Worm (Caenorhabditis elegans) whole organism, early embryonic: Measurements from ENCODE around the gene alg-4.
"Not testable (repeated sequence)": the region's sequence is repeated elsewhere in the genome, so short reads cannot be mapped to it uniquely, and the experiment has no call there.

Source experiments
- F13C5.2 ChIP-seq: sonication (generic microtip); optimal IDR thresholded peaks from 2 replicates; lab custom pipeline; 2017; ENCODE audit warnings: mild to moderate bottlenecking, missing genetic modification characterization, inconsistent platforms, missing compliant biosample characterization
- aly-1 ChIP-seq: sonication (generic microtip); optimal IDR thresholded peaks from 2 replicates; lab custom pipeline; 2016; ENCODE audit warnings: missing genetic modification characterization, missing compliant biosample characterization
- ama-1 ChIP-seq: fragments of 150-350 bp; optimal IDR thresholded peaks from 2 replicates; lab custom pipeline; 2014
- ceh-13 ChIP-seq: fragments of 200-800 bp; sonication (Bioruptor generic); optimal IDR thresholded peaks from 2 replicates; lab custom pipeline; 2018; ENCODE audit warnings: mild to moderate bottlenecking, missing genetic modification characterization, missing compliant biosample characterization
- ceh-36 ChIP-seq: sonication (generic microtip); optimal IDR thresholded peaks from 2 replicates; lab custom pipeline; 2016; ENCODE audit warnings: missing genetic modification characterization, inconsistent platforms, missing compliant biosample characterization
- flt-1 ChIP-seq: fragments of 200-800 bp; sonication (Bioruptor generic); IDR thresholded peaks from 2 replicates; pipeline ENCODE4 v1.3.6; 2022; ENCODE audit warnings: missing genetic modification characterization, missing compliant biosample characterization
- hmg-4 ChIP-seq: fragments of 200-800 bp; sonication (Bioruptor generic); optimal IDR thresholded peaks from 2 replicates; lab custom pipeline; 2018; ENCODE audit warnings: mild to moderate bottlenecking, missing genetic modification characterization, missing compliant biosample characterization
- scrt-1 ChIP-seq: fragments of 200-800 bp; sonication (Bioruptor generic); IDR thresholded peaks from 2 replicates; pipeline ENCODE4 v1.3.6; 2022; ENCODE audit warnings: missing genetic modification characterization, missing compliant biosample characterization

ce11 chrIII:9849111-9849510 lies 42.1 kb downstream of the alg-4 start:
- TF ChIP-seq hmg-4 (GFP tag; lab: Kevin White, UChicago); ama-1 (lab: Kevin White, UChicago); aly-1 (tag; lab: Kevin White, UChicago); F13C5.2; ceh-36 (tag; lab: Kevin White, UChicago); ceh-13 (GFP tag; lab: Kevin White, UChicago): not testable (repeated sequence)
- TF ChIP-seq flt-1 (GFP tag; lab: Robert Waterston, UW) (peak; percentile 71; the same call in 1 of the 2 replicates), scrt-1 (GFP tag; lab: Robert Waterston, UW) (peak; percentile 73)
